Worm (Caenorhabditis elegans) whole organism, early embryonic: Measurements from ENCODE around the gene lro-1.
A peak's percentile ranks its signal among the peaks of the same experiment; 100 is the strongest.

Source experiments
- B0310.2 ChIP-seq: sonication (generic microtip); optimal IDR thresholded peaks from 2 replicates; lab custom pipeline; 2016; ENCODE audit warnings: mild to moderate bottlenecking, missing genetic modification characterization, missing compliant biosample characterization
- F13C5.2 ChIP-seq: sonication (generic microtip); optimal IDR thresholded peaks from 2 replicates; lab custom pipeline; 2017; ENCODE audit warnings: mild to moderate bottlenecking, missing genetic modification characterization, inconsistent platforms, missing compliant biosample characterization
- aly-1 ChIP-seq: sonication (generic microtip); optimal IDR thresholded peaks from 2 replicates; lab custom pipeline; 2016; ENCODE audit warnings: missing genetic modification characterization, missing compliant biosample characterization
- ama-1 ChIP-seq: fragments of 150-350 bp; optimal IDR thresholded peaks from 2 replicates; lab custom pipeline; 2014
- ceh-13 ChIP-seq: fragments of 200-800 bp; sonication (Bioruptor generic); optimal IDR thresholded peaks from 2 replicates; lab custom pipeline; 2018; ENCODE audit warnings: mild to moderate bottlenecking, missing genetic modification characterization, missing compliant biosample characterization
- ceh-36 ChIP-seq: sonication (generic microtip); optimal IDR thresholded peaks from 2 replicates; lab custom pipeline; 2016; ENCODE audit warnings: missing genetic modification characterization, inconsistent platforms, missing compliant biosample characterization
- ets-7 ChIP-seq: sonication (generic microtip); optimal IDR thresholded peaks from 2 replicates; lab custom pipeline; 2016; ENCODE audit warnings: missing genotype, missing genetic modification characterization, missing compliant biosample characterization
- flt-1 ChIP-seq: fragments of 200-800 bp; sonication (Bioruptor generic); IDR thresholded peaks from 2 replicates; pipeline ENCODE4 v1.3.6; 2022; ENCODE audit warnings: missing genetic modification characterization, missing compliant biosample characterization
- hmbx-1 ChIP-seq: sonication (generic microtip); optimal IDR thresholded peaks from 2 replicates; lab custom pipeline; 2016; ENCODE audit warnings: mild to moderate bottlenecking, missing genetic modification characterization, missing compliant biosample characterization
- hmg-4 ChIP-seq: fragments of 200-800 bp; sonication (Bioruptor generic); optimal IDR thresholded peaks from 2 replicates; lab custom pipeline; 2018; ENCODE audit warnings: mild to moderate bottlenecking, missing genetic modification characterization, missing compliant biosample characterization
- hnd-1 ChIP-seq: sonication (generic microtip); optimal IDR thresholded peaks from 2 replicates; lab custom pipeline; 2016; ENCODE audit warnings: missing genetic modification characterization, missing compliant biosample characterization
- pes-1 ChIP-seq: fragments of 200-800 bp; sonication (Bioruptor generic); IDR thresholded peaks from 2 replicates; pipeline ENCODE4 v1.3.6; 2022; ENCODE audit warnings: missing genetic modification reagents, missing genetic modification characterization, missing compliant biosample characterization
- scrt-1 ChIP-seq: fragments of 200-800 bp; sonication (Bioruptor generic); IDR thresholded peaks from 2 replicates; pipeline ENCODE4 v1.3.6; 2022; ENCODE audit warnings: missing genetic modification characterization, missing compliant biosample characterization
- sea-1 ChIP-seq: fragments of 200-800 bp; sonication (Bioruptor generic); conservative IDR thresholded peaks from 2 replicates; pipeline ENCODE4 v1.3.6; 2022; ENCODE audit warnings: missing genetic modification characterization, missing compliant biosample characterization
- tbx-11 ChIP-seq: fragments of 200-800 bp; sonication (Bioruptor generic); IDR thresholded peaks from 2 replicates; pipeline ENCODE4 v1.3.6; 2022; ENCODE audit warnings: missing genetic modification characterization, missing compliant biosample characterization
- tbx-37 ChIP-seq: fragments of 200-800 bp; sonication (Bioruptor generic); conservative IDR thresholded peaks from 2 replicates; pipeline ENCODE4 v1.3.6; 2022; ENCODE audit warnings: missing genetic modification reagents, missing genetic modification characterization, missing compliant biosample characterization
- tra-4 ChIP-seq: sonication (generic microtip); optimal IDR thresholded peaks from 2 replicates; lab custom pipeline; 2017; ENCODE audit warnings: missing genetic modification characterization, missing compliant biosample characterization

lro-1 gene

DNA sequence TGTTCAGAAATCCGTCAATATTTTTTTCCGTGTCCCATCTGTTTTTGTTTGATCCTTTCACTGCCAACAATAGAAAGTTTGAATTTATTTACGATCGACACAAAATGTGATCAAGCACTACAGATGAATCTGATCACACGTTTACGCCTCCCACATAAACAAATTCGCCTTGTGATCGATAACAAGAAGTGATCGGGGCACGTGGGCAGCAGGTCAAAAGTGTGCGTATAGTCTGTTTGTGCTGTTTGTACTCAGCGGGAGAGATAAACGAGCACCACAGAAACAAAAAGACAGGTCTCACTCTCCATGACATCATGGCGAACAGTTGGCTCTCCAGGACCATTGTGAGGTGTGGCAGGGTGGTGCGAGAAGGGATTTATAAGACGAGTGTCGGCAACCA is 16.3 kb upstream of the lro-1 start:
- peak; percentile 6 for TF ChIP-seq ets-7 (tag; lab: Kevin White, UChicago)
- TF ChIP-seq sea-1 (GFP tag; lab: Robert Waterston, UW) = 0 out of 2 replicates have a peak, but pooled peaks have one; percentile 32
- no peak for TF ChIP-seq hmbx-1 (tag; lab: Kevin White, UChicago)
- no peak for TF ChIP-seq ama-1 (lab: Kevin White, UChicago)
- TF ChIP-seq pes-1 (GFP tag; lab: Robert Waterston, UW) = no peak
- no peak for TF ChIP-seq B0310.2 (tag; lab: Kevin White, UChicago)
- no peak for TF ChIP-seq tbx-37
- 0 out of 2 replicates have a peak, but pooled peaks have one; percentile 35 for TF ChIP-seq tbx-11
- no peak for TF ChIP-seq tra-4 (tag; lab: Kevin White, UChicago)
- no peak for TF ChIP-seq aly-1 (tag; lab: Kevin White, UChicago)
- TF ChIP-seq hmg-4 (GFP tag; lab: Kevin White, UChicago) = peak; percentile 58
- TF ChIP-seq ceh-36 (tag; lab: Kevin White, UChicago) = peak; percentile 49

DNA sequence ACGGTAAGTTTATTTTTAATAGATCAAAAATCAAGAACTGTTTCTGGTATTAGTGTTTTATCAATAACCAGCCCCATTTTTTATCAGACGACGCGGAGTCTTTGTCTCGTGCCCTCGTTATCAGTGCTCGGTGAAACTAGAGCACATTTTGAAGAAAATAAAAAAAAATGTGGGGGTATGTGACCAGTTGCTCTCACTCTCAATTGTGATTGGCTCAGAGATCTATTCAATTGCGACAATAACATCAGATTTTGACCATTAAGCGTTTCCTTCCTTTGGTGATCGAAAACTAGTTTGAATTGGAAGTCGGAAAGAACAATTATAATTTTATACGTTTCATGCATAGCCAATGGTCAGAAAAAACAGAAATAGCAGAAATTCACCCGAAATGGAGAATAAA is 15.5 kb upstream of the lro-1 start:
- no peak for TF ChIP-seq hmbx-1 (tag; lab: Kevin White, UChicago)
- no peak for TF ChIP-seq hnd-1 (tag; lab: Kevin White, UChicago)
- TF ChIP-seq B0310.2 (tag; lab: Kevin White, UChicago) = no peak
- no peak for TF ChIP-seq aly-1 (tag; lab: Kevin White, UChicago)
- TF ChIP-seq sea-1 (GFP tag; lab: Robert Waterston, UW) = no peak
- no peak for TF ChIP-seq F13C5.2 (tag; lab: Kevin White, UChicago)
- no peak for TF ChIP-seq ceh-13 (GFP tag; lab: Kevin White, UChicago)
- TF ChIP-seq hmg-4 (GFP tag; lab: Kevin White, UChicago) = no peak
- TF ChIP-seq tbx-11 = no peak
- no peak for TF ChIP-seq scrt-1
- TF ChIP-seq flt-1 (GFP tag; lab: Robert Waterston, UW) = no peak
- TF ChIP-seq ama-1 (lab: Kevin White, UChicago) = no peak

DNA sequence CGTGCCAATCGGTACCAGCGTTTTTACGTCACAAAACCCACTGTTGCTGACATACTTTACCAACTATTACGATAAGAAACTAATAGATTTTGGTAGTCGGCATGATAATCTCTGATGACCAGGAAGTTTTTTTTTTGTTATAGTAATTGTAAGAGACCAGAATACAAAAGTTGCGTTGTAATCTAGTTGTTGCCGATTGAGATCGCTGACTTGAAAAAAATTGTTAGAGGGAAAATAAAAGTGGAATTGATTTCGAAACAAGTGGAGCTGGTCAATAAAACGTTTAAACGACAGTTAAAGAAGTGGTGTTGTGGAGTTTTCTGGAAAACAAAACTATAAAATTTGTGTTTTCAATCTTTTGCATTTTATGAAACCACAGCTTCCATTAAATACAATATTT is 14.9 kb upstream of the lro-1 start:
- no peak for TF ChIP-seq hmbx-1 (tag; lab: Kevin White, UChicago)
- no peak for TF ChIP-seq flt-1 (GFP tag; lab: Robert Waterston, UW)
- no peak for TF ChIP-seq hmg-4 (GFP tag; lab: Kevin White, UChicago)
- TF ChIP-seq ceh-36 (tag; lab: Kevin White, UChicago) = no peak
- TF ChIP-seq ama-1 (lab: Kevin White, UChicago) = no peak
- no peak for TF ChIP-seq pes-1 (GFP tag; lab: Robert Waterston, UW)
- no peak for TF ChIP-seq aly-1 (tag; lab: Kevin White, UChicago)
- TF ChIP-seq tbx-11 = no peak
- no peak for TF ChIP-seq sea-1 (GFP tag; lab: Robert Waterston, UW)
- no peak for TF ChIP-seq F13C5.2 (tag; lab: Kevin White, UChicago)
- TF ChIP-seq tra-4 (tag; lab: Kevin White, UChicago) = no peak
- TF ChIP-seq hnd-1 (tag; lab: Kevin White, UChicago) = no peak
- TF ChIP-seq scrt-1 = no peak
- TF ChIP-seq B0310.2 (tag; lab: Kevin White, UChicago) = no peak
- no peak for TF ChIP-seq tbx-37
- TF ChIP-seq ceh-13 (GFP tag; lab: Kevin White, UChicago) = no peak

DNA sequence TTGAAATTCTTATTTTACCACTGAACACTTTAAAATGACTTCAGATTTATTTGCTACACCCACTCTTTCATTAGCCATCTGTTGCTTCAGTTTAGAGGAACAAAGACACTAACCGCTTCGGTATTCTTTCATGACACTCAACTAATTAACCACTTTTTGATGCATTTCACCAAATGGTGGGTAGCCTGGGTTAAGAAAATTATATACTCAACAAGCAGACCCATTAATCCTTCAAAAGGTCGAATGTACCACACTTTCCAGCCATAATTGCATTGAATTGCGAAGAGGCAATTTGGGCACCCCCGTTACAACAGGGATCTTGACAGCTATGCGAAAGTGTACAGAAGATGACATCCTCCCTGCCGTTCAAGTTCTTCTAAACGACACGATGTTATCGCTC is 13.5 kb upstream of the lro-1 start:
- TF ChIP-seq F13C5.2 (tag; lab: Kevin White, UChicago) = no peak
- TF ChIP-seq hmg-4 (GFP tag; lab: Kevin White, UChicago) = peak; percentile 17
- no peak for TF ChIP-seq hmbx-1 (tag; lab: Kevin White, UChicago)

DNA sequence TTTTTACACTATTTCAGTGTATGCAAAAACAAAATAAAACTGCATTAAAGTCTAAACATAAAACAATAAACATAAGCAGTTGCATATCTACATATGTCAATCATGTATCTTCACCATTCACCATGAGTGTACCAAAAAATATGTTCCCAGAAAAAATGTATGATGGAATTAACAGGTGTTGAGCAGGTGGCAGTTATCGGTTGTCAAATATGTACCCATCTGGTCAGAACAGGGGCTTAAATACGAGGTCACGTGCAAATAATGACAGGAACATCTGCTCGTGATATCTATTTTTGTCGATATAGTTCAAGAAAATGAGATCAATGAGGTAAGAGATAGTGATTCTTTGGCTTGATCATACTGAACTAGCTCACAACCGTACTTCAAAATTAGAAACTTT is 12.8 kb upstream of the lro-1 start:
- TF ChIP-seq tbx-11 (no peak), ama-1 (lab: Kevin White, UChicago) (no peak), hnd-1 (tag; lab: Kevin White, UChicago) (no peak), pes-1 (GFP tag; lab: Robert Waterston, UW) (no peak), flt-1 (GFP tag; lab: Robert Waterston, UW) (no peak), aly-1 (tag; lab: Kevin White, UChicago) (no peak), hmbx-1 (tag; lab: Kevin White, UChicago) (no peak)

DNA sequence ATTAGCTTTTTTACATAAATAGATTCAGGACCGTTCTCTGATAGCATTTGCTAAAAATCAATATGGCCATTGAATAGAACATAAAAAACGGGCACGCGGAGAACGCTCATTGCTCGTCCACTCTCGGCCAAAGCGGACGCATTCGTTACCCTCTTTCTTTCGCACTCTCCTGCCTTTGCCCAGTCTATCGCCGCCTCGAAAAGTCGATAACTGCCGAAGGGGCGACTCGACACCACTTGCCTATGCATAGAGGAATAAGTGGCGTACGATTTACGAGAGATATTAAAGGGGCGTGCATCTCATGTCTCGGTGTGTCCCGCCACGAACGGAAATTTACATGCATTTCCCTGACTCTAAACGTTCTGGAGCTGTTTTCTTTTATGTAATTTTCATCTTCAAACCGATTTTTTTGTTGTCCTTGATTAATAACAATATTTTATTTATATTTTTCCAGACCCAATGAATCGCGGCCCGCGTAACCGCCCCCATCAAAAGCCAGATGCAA is 8.6 kb upstream of the lro-1 start, which contains the start of gene W05H9.4:
Gene W05H9.4 (plus strand): TSS at position 455 of the 505 bp plus-strand sequence.
- no peak for TF ChIP-seq hnd-1 (tag; lab: Kevin White, UChicago)
- peak; percentile 78 for TF ChIP-seq hmg-4 (GFP tag; lab: Kevin White, UChicago)

DNA sequence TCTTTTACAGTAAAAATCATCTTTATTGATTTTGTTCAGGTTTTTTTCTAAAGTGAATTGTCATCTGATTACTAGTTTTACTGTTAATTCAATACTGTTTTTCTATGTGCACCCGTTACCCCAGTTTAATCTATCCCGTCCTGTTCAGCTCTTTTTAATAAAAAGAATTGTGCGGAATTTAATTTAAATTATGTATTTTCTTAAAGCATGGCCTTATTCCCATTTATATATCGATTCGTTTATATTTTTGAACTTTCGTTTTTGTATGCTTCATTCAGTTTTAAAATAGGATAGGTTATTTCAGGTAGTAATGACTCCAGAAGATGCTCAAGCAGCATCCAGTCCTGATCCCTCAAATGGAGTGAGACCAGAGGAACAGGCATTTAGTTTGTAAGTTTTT is 5.2 kb upstream of the lro-1 start, which contains the start of gene W05H9.2:
Gene W05H9.2 (plus strand): TSS at position 301 of the 400 bp plus-strand sequence.
- no peak for TF ChIP-seq tbx-11

DNA sequence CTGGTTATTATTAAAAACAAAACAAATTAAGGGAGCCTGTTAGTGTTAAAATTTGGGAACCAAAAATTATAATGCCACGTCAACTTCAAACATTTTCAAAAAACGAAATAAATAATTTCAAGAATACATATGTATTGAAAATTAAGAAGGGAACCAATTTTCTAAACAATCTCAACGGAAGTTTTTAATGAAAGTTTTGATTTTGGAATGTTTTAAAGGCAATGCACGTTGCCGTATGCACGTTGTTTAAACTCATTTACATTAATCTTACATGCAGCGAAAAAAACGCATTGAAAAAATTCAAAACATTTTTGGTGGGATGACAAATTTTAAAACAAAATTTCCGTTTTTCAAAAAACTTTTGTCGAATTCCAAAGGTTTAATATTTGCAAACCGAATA is 1.9 kb downstream of the lro-1 start:
- TF ChIP-seq tbx-11 (no peak), hmbx-1 (tag; lab: Kevin White, UChicago) (no peak), ets-7 (tag; lab: Kevin White, UChicago) (no peak), ceh-13 (GFP tag; lab: Kevin White, UChicago) (no peak), tra-4 (tag; lab: Kevin White, UChicago) (no peak), ceh-36 (tag; lab: Kevin White, UChicago) (no peak), scrt-1 (no peak), hnd-1 (tag; lab: Kevin White, UChicago) (no peak), pes-1 (GFP tag; lab: Robert Waterston, UW) (no peak), aly-1 (tag; lab: Kevin White, UChicago) (no peak), flt-1 (GFP tag; lab: Robert Waterston, UW) (no peak), B0310.2 (tag; lab: Kevin White, UChicago) (no peak), ama-1 (lab: Kevin White, UChicago) (no peak), sea-1 (GFP tag; lab: Robert Waterston, UW) (no peak), tbx-37 (no peak), hmg-4 (GFP tag; lab: Kevin White, UChicago) (no peak), F13C5.2 (tag; lab: Kevin White, UChicago) (no peak)
